Fruit fly (Drosophila melanogaster): ENCODE data around the gene CG45122.

CG45122 gene

dm6 chr3R:13088395-13088794 lies 44.4 kb downstream of the CG45122 start, which contains the start of gene timeout:
Gene timeout (plus strand): TSS chr3R:13088651.
- no peak for TF ChIP-seq noc (tag; optimal IDR thresholded peaks at IDR 0.05)

DNA sequence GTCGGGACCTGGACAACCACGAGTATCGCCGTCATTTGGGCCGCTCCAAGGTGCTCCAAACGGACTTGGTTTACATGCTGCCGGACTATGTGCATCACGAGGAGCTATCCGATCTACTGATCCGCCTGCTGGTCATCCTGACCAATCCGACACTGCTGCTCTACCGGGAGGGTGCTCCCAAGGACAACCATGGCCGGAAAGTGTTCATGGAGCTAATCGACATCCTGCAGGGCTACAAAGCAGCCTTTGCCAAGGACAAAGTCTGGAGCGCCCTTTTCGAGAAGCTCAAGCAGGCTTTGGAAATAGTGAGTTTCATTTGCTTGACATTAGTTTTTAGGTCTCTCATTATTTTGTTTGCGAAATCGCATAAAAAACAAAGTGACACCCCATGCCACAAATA lies 45.0 kb downstream of the CG45122 start, which contains the start of gene CG34308:
Gene CG34308 (plus strand): TSS at position 301 of the 400 bp plus-strand sequence.
- TF ChIP-seq noc (tag; optimal IDR thresholded peaks at IDR 0.05), result no peak

DNA sequence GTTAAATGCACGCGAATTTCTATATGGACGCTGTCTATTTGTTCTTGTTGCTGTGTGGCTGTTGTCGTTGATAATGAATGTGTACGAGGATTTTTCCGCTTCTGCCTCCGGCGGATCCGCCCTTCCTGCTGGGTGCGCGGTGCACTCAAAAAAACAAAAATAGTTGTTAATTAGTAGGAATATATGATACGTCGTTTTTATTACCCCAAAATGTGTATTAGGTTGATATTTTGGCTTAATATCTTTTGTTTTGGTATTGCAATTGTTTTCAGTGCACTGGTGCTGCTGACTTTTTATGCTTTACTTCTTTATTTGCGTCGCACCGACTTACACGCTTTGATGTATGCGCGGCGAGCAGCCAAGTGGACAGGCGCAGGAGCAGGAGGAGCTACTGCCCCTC lies 47.7 kb downstream of the CG45122 start:
- TF ChIP-seq noc (tag; optimal IDR thresholded peaks at IDR 0.05), result no peak
